Worm (Caenorhabditis elegans): ENCODE measurements around the gene ceh-60.

DNA sequence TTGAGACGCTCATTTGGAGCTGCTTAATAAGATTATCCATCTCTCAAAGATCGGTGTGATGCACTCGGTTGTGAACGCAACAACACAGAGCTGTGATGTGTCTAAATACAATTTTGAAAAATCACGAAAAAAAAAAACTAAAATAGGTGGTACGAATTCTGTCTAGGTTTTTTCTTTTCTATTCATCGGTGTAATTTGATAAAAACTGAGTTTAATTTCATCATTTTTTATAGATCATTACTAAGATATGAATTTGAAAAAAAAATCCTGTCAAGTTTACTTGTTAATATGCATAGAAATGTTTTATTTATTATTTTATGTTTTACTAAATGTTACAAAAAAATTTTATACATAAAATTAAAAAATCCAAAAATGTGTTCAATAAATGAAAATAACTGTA is at the start of gene ceh-60:
- TF ChIP-seq unc-39 (tag; optimal IDR thresholded peaks at IDR 0.05) (no peak), nhr-111 (GFP tag; optimal IDR thresholded peaks at IDR 0.05) (no peak), ceh-28 (tag; optimal IDR thresholded peaks at IDR 0.05) (no peak), nhr-237 (tag; optimal IDR thresholded peaks at IDR 0.05) (no peak), unc-130 (GFP tag; optimal IDR thresholded peaks at IDR 0.05) (no peak), pqm-1 (tag; optimal IDR thresholded peaks at IDR 0.05) (no peak)
